Fruit fly (Drosophila melanogaster): ENCODE results near the gene CG17328.

Gene CG17328

DNA sequence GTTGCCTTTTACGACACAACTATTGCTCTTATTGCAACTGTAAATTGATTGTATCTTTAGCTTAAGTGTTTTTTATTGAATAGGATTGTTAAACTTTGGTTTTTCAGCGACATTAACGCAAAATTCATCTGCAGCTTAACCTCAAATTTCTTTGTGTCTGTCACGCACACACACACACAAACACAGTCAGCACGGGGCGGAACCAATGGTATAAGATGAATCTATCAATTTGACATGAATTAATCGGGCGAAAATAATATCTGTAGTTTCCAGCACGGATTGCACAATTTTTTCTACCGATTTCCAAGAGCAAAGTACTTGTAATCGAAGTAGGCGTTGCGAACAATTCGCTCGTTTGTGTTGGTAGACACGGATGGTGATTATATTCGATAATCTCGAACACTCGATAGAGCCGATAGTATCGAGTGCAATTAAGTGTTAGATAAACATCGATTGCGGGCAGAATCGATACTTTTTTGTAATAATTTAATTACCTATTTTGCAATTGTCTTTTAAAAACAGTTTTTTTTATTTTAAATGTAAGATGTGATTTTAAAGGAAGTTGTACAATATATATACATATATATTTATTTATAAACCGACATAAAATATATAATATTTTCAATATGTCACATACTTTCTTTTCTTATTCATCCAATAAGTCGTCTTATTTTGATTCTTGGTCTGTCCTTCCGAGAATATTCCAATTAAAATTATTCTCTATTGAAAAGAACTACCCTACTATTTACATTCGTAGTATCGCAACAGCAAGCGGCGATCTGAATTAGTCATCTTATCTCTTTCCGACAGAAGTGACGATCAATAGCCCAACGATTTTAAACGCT lies 42.3 kb upstream of the CG17328 start, which contains the start of the genes PRL-1 and EndoGI (continued):
- no peak for TF ChIP-seq dmrt99B (tag; optimal IDR thresholded peaks at IDR 0.05)
- TF ChIP-seq CG9727 (GFP tag; optimal IDR thresholded peaks at IDR 0.05), result peak; percentile 71
- TF ChIP-seq croc (GFP tag; conservative IDR thresholded peaks at IDR 0.05), result no peak
- TF ChIP-seq fd3F (GFP tag; optimal IDR thresholded peaks at IDR 0.05), result peak; percentile 83
- TF ChIP-seq CG12299 (tag; optimal IDR thresholded peaks at IDR 0.05), result peak; percentile 78
- peak; percentile 87 for TF ChIP-seq zen (tag; optimal IDR thresholded peaks at IDR 0.05)
- TF ChIP-seq NC2β (GFP tag; optimal IDR thresholded peaks at IDR 0.05), result no peak
- no peak for TF ChIP-seq fu2 (GFP tag; optimal IDR thresholded peaks at IDR 0.05)
- TF ChIP-seq CG18262 (tag; optimal IDR thresholded peaks at IDR 0.05), result peak; percentile 84
- no peak for TF ChIP-seq ftz-f1 (GFP tag; optimal IDR thresholded peaks at IDR 0.05)
- no peak; the same call in 2 of the 3 replicates for TF ChIP-seq CG3726 (GFP tag; IDR thresholded peaks at IDR 0.05)
- TF ChIP-seq Abd-B (GFP tag; optimal IDR thresholded peaks at IDR 0.05), result no peak
- no peak for TF ChIP-seq zf30C (GFP tag; optimal IDR thresholded peaks at IDR 0.05)
- TF ChIP-seq Ravus (GFP tag; IDR thresholded peaks at IDR 0.05), result peak; percentile 37; the same call in 1 of the 2 replicates
- TF ChIP-seq hth (optimal IDR thresholded peaks at IDR 0.05), result no peak
- TF ChIP-seq amos (GFP tag; IDR thresholded peaks at IDR 0.05; ENCODE audit: partially characterized antibody), result peak; percentile 100
- TF ChIP-seq klu (GFP tag; IDR thresholded peaks at IDR 0.05), result no peak; the same call in 1 of the 2 replicates
- TF ChIP-seq slp2 (GFP tag; optimal IDR thresholded peaks at IDR 0.05), result no peak
- peak; percentile 20; the same call in 1 of the 2 replicates for TF ChIP-seq CG32772 (GFP tag; IDR thresholded peaks at IDR 0.05)
- TF ChIP-seq CG10147 (GFP tag; optimal IDR thresholded peaks at IDR 0.05), result peak; percentile 80
- peak; percentile 36 for TF ChIP-seq psq (GFP tag; optimal IDR thresholded peaks at IDR 0.05)
- no peak for TF ChIP-seq CG17912 (GFP tag; optimal IDR thresholded peaks at IDR 0.05)
- peak; percentile 98 for TF ChIP-seq unc-4 (GFP tag; IDR thresholded peaks at IDR 0.05; ENCODE audit: partially characterized antibody)
- peak; percentile 98 for TF ChIP-seq hbn (GFP tag; IDR thresholded peaks at IDR 0.05; ENCODE audit: partially characterized antibody)
- no peak for TF ChIP-seq Mes4 (GFP tag; optimal IDR thresholded peaks at IDR 0.05)
- peak; percentile 53 for TF ChIP-seq ind (GFP tag; optimal IDR thresholded peaks at IDR 0.05)
- peak; percentile 76 for TF ChIP-seq D19A (tag; optimal IDR thresholded peaks at IDR 0.05)
- TF ChIP-seq pnt (GFP tag; optimal IDR thresholded peaks at IDR 0.05), result no peak
- peak; percentile 49 for TF ChIP-seq Chrac-16 (GFP tag; optimal IDR thresholded peaks at IDR 0.05)
- TF ChIP-seq stwl (tag; optimal IDR thresholded peaks at IDR 0.05), result peak; percentile 96
- TF ChIP-seq nerfin-2 (GFP tag; IDR thresholded peaks at IDR 0.05; ENCODE audit: partially characterized antibody), result peak; percentile 100
- peak; percentile 16 for TF ChIP-seq CG16815 (GFP tag; optimal IDR thresholded peaks at IDR 0.05)
- TF ChIP-seq Drgx (GFP tag; IDR thresholded peaks at IDR 0.05), result peak; percentile 86
- no peak for TF ChIP-seq Dip2 (GFP tag; IDR thresholded peaks at IDR 0.05)
- peak; percentile 83 for TF ChIP-seq grn (GFP tag; optimal IDR thresholded peaks at IDR 0.05)
- TF ChIP-seq CG6791 (GFP tag; IDR thresholded peaks at IDR 0.05; ENCODE audit: partially characterized antibody), result peak; percentile 100
- TF ChIP-seq Hr78 (GFP tag; optimal IDR thresholded peaks at IDR 0.05), result peak in 1 of 2 experiments; percentile 26
- TF ChIP-seq HLH54F (GFP tag; optimal IDR thresholded peaks at IDR 0.05), result no peak
- no peak for TF ChIP-seq tio (GFP tag; optimal IDR thresholded peaks at IDR 0.05)
- TF ChIP-seq Gsc (GFP tag; IDR thresholded peaks at IDR 0.05), result no peak
- peak; percentile 4 for TF ChIP-seq CG1529 (GFP tag; optimal IDR thresholded peaks at IDR 0.05)
- TF ChIP-seq repo (GFP tag; optimal IDR thresholded peaks at IDR 0.05), result peak; percentile 10
- peak; percentile 58 for TF ChIP-seq CG12155 (GFP tag; optimal IDR thresholded peaks at IDR 0.05)
- peak; percentile 88 for TF ChIP-seq CG8924 (tag; optimal IDR thresholded peaks at IDR 0.05)
- peak; percentile 92 for TF ChIP-seq CG13287 (GFP tag; IDR thresholded peaks at IDR 0.05; ENCODE audit: partially characterized antibody)
- peak; percentile 54 for TF ChIP-seq Six4 (GFP tag; optimal IDR thresholded peaks at IDR 0.05)
- peak; percentile 29 for TF ChIP-seq Hsf (GFP tag; optimal IDR thresholded peaks at IDR 0.05)
- peak; percentile 78; the same call in 1 of the 2 replicates for TF ChIP-seq ranshi (GFP tag; IDR thresholded peaks at IDR 0.05)
- peak; percentile 40 for TF ChIP-seq CG18764 (GFP tag; optimal IDR thresholded peaks at IDR 0.05)

Measured in whole organism, embryonic.